Fruit fly (Drosophila melanogaster): ENCODE measurements around the gene lic.
A peak's percentile ranks its signal among the peaks of the same experiment; 100 is the strongest.

Gene lic

dm6 chrX:13099919-13100318 lies 9.0 kb downstream of the lic start (continued):
- peak; percentile 36 for TF ChIP-seq CG5180 (GFP tag; optimal IDR thresholded peaks at IDR 0.05)
- TF ChIP-seq CG30020 (tag; optimal IDR thresholded peaks at IDR 0.05), result peak; percentile 16
- TF ChIP-seq Sin3A (optimal IDR thresholded peaks at IDR 0.05), result no peak
- TF ChIP-seq Atf6 (GFP tag; IDR thresholded peaks at IDR 0.05), result peak; percentile 84
- no peak for TF ChIP-seq dan (GFP tag; IDR thresholded peaks at IDR 0.05)
- TF ChIP-seq CG17568 (GFP tag; optimal IDR thresholded peaks at IDR 0.05), result peak; percentile 75
- TF ChIP-seq CG1832 (GFP tag; optimal IDR thresholded peaks at IDR 0.05), result no peak
- no peak for TF ChIP-seq hb (GFP tag; IDR thresholded peaks at IDR 0.05; ENCODE audit: partially characterized antibody)
- TF ChIP-seq luna (GFP tag; optimal IDR thresholded peaks at IDR 0.05), result no peak
- TF ChIP-seq CG7987 (GFP tag; optimal IDR thresholded peaks at IDR 0.05), result peak; percentile 54
- no peak for TF ChIP-seq Hmx (GFP tag; optimal IDR thresholded peaks at IDR 0.05)
- TF ChIP-seq fd96Cb (tag; optimal IDR thresholded peaks at IDR 0.05), result peak; percentile 74
- TF ChIP-seq twi (tag; optimal IDR thresholded peaks at IDR 0.05), result peak; percentile 44
- no peak for TF ChIP-seq prd (optimal IDR thresholded peaks at IDR 0.05)
- TF ChIP-seq prd (GFP tag; IDR thresholded peaks at IDR 0.05), result peak; percentile 88
- peak; percentile 84 for TF ChIP-seq CG11504 (tag; optimal IDR thresholded peaks at IDR 0.05)
- TF ChIP-seq CG15601 (tag; optimal IDR thresholded peaks at IDR 0.05), result peak; percentile 45
- peak; percentile 80 for TF ChIP-seq tap (tag; optimal IDR thresholded peaks at IDR 0.05)
- peak; percentile 32 for TF ChIP-seq corto (GFP tag; optimal IDR thresholded peaks at IDR 0.05)
- TF ChIP-seq CG4820 (GFP tag; optimal IDR thresholded peaks at IDR 0.05), result peak; percentile 24
- TF ChIP-seq croc (GFP tag; conservative IDR thresholded peaks at IDR 0.05), result peak; percentile 62; the same call in 2 of the 3 replicates
- peak; percentile 89 for TF ChIP-seq zfh1 (GFP tag; IDR thresholded peaks at IDR 0.05)
- peak; percentile 90 for TF ChIP-seq al (GFP tag; IDR thresholded peaks at IDR 0.05)
- TF ChIP-seq salm (tag; optimal IDR thresholded peaks at IDR 0.05), result peak; percentile 64
- TF ChIP-seq exex (tag; optimal IDR thresholded peaks at IDR 0.05), result peak; percentile 51
- peak; percentile 45 for TF ChIP-seq jing (GFP tag; optimal IDR thresholded peaks at IDR 0.05)
- peak; percentile 80 for TF ChIP-seq ind (GFP tag; optimal IDR thresholded peaks at IDR 0.05)
- TF ChIP-seq CG14014 (GFP tag; IDR thresholded peaks at IDR 0.05), result peak; percentile 92
- TF ChIP-seq slp2 (GFP tag; optimal IDR thresholded peaks at IDR 0.05), result no peak
- TF ChIP-seq Ets97D (GFP tag; optimal IDR thresholded peaks at IDR 0.05), result peak; percentile 5
- peak; percentile 85 for TF ChIP-seq ap (GFP tag; IDR thresholded peaks at IDR 0.05)
- TF ChIP-seq Hr51 (GFP tag; optimal IDR thresholded peaks at IDR 0.05), result peak in 1 of 2 experiments; percentile 85
- peak; percentile 70 for TF ChIP-seq CG15011 (GFP tag; optimal IDR thresholded peaks at IDR 0.05)
- TF ChIP-seq CG2199 (GFP tag; IDR thresholded peaks at IDR 0.05), result peak; percentile 64; the same call in 1 of the 3 replicates
- peak; percentile 74 for TF ChIP-seq ttk (GFP tag; IDR thresholded peaks at IDR 0.05)
- no peak for TF ChIP-seq fd64A (GFP tag; optimal IDR thresholded peaks at IDR 0.05)
- TF ChIP-seq MESR4 (GFP tag; optimal IDR thresholded peaks at IDR 0.05), result no peak
- TF ChIP-seq CG4730 (GFP tag; IDR thresholded peaks at IDR 0.05), result peak; percentile 80
- no peak for TF ChIP-seq Sry-δ (GFP tag; optimal IDR thresholded peaks at IDR 0.05)
- peak; percentile 38 for TF ChIP-seq CG18764 (GFP tag; optimal IDR thresholded peaks at IDR 0.05)
- peak; percentile 84 for TF ChIP-seq caup (GFP tag; optimal IDR thresholded peaks at IDR 0.05; ENCODE audit: severe bottlenecking)
- no peak for TF ChIP-seq tll (GFP tag; optimal IDR thresholded peaks at IDR 0.05)
- TF ChIP-seq zen2 (GFP tag; IDR thresholded peaks at IDR 0.05; ENCODE audit: partially characterized antibody), result no peak
- no peak for TF ChIP-seq btn (GFP tag; optimal IDR thresholded peaks at IDR 0.05)
- peak; percentile 43 for TF ChIP-seq CG2875 (GFP tag; optimal IDR thresholded peaks at IDR 0.05)
- TF ChIP-seq otp (GFP tag; IDR thresholded peaks at IDR 0.05), result peak; percentile 83
- peak; percentile 90 for TF ChIP-seq Ada2b (GFP tag; IDR thresholded peaks at IDR 0.05)
- TF ChIP-seq gce (GFP tag; IDR thresholded peaks at IDR 0.05), result peak; percentile 77; the same call in 2 of the 3 replicates
- TF ChIP-seq Ptx1 (GFP tag; IDR thresholded peaks at IDR 0.05), result peak; percentile 89
- peak; percentile 66 for TF ChIP-seq CG10979 (tag; optimal IDR thresholded peaks at IDR 0.05)
- no peak for TF ChIP-seq Atf-2 (GFP tag; optimal IDR thresholded peaks at IDR 0.05)

All from whole organism, embryonic.